Worm (Caenorhabditis elegans): Measurements from ENCODE around the gene C40H1.9.

- TF ChIP-seq unc-39 (tag; optimal IDR thresholded peaks at IDR 0.05), result no peak
- TF ChIP-seq ama-1 (optimal IDR thresholded peaks at IDR 0.05), result no peak
- no peak for TF ChIP-seq snpc-4 (tag; optimal IDR thresholded peaks at IDR 0.05)
Measured at ce11 chrIII:9289815-9290214, 29.9 kb upstream of the C40H1.9 start.
